Fruit fly (Drosophila melanogaster) whole organism, embryonic: ENCODE measurements around the gene CG8516.

Experiments used
- BEAF-32 ChIP-seq: fragments of 200-800 bp; sonication (Bioruptor generic); optimal IDR thresholded peaks from 3 replicates; lab custom pipeline; 2017; ENCODE audit warnings: missing biosample characterization, missing genetic modification characterization, mild to moderate bottlenecking, moderate library complexity, missing genetic modification reagents
- CG1024 ChIP-seq: fragments of 200-800 bp; sonication (Bioruptor generic); IDR thresholded peaks from 2 replicates; pipeline ENCODE4 v1.3.6; 2022; ENCODE audit warnings: missing biosample characterization, missing genetic modification characterization
- CG11247 ChIP-seq: fragments of 200-800 bp; sonication (Bioruptor generic); IDR thresholded peaks from 2 replicates; pipeline ENCODE4 v1.3.6; 2022; ENCODE audit warnings: missing biosample characterization, missing genetic modification characterization
- CG12155 ChIP-seq: fragments of 200-800 bp; sonication (Bioruptor generic); optimal IDR thresholded peaks from 3 replicates; lab custom pipeline; 2016; ENCODE audit warnings: missing biosample characterization, missing genetic modification characterization
- CG12391 ChIP-seq: fragments of 200-800 bp; sonication (Bioruptor generic); optimal IDR thresholded peaks from 3 replicates; lab custom pipeline; 2018; ENCODE audit warnings: missing biosample characterization, mild to moderate bottlenecking, missing genetic modification characterization, moderate library complexity
- CG12942 ChIP-seq: fragments of 200-800 bp; sonication (Bioruptor generic); optimal IDR thresholded peaks from 3 replicates; lab custom pipeline; 2016; ENCODE audit warnings: missing biosample characterization, missing genetic modification characterization
- CG14050 ChIP-seq: fragments of 200-800 bp; sonication (Bioruptor generic); IDR thresholded peaks from 3 replicates; pipeline ENCODE4 v1.3.6; 2022; ENCODE audit warnings: missing biosample characterization, missing genetic modification characterization
- CG1603 ChIP-seq: fragments of 200-800 bp; sonication (Bioruptor generic); optimal IDR thresholded peaks from 2 replicates; lab custom pipeline; 2019; ENCODE audit warnings: missing biosample characterization, mild to moderate bottlenecking, missing genetic modification characterization, moderate library complexity
- CG17359 ChIP-seq: fragments of 200-800 bp; sonication (Bioruptor generic); optimal IDR thresholded peaks from 3 replicates; lab custom pipeline; 2018; ENCODE audit warnings: missing biosample characterization, mild to moderate bottlenecking, missing genetic modification characterization, moderate library complexity
- CG17361 ChIP-seq: fragments of 200-800 bp; sonication (Bioruptor generic); IDR thresholded peaks from 3 replicates; pipeline ENCODE4 v1.3.6; 2022; ENCODE audit warnings: missing biosample characterization, missing genetic modification characterization
- CG2678 ChIP-seq: fragments of 200-800 bp; sonication (Bioruptor generic); optimal IDR thresholded peaks from 3 replicates; lab custom pipeline; 2019; ENCODE audit warnings: missing biosample characterization, mild to moderate bottlenecking, missing genetic modification characterization, moderate library complexity
- CG30403 ChIP-seq: fragments of 200-800 bp; sonication (Bioruptor generic); optimal IDR thresholded peaks from 3 replicates; lab custom pipeline; 2016; ENCODE audit warnings: missing biosample characterization, missing genetic modification characterization
- CG31441 ChIP-seq: fragments of 200-800 bp; sonication (Bioruptor generic); IDR thresholded peaks from 2 replicates; pipeline ENCODE4 v1.3.6; 2022; ENCODE audit warnings: missing biosample characterization, missing genetic modification characterization
- CG4404 ChIP-seq: fragments of 200-800 bp; sonication (Bioruptor generic); IDR thresholded peaks from 2 replicates; pipeline ENCODE4 v1.3.6; 2022; ENCODE audit warnings: missing biosample characterization, missing genetic modification characterization
- CG6272 ChIP-seq: fragments of 200-800 bp; sonication (Bioruptor generic); IDR thresholded peaks from 2 replicates; pipeline ENCODE4 v1.3.6; 2022; ENCODE audit warnings: missing biosample characterization, missing genetic modification characterization
- CG7357 ChIP-seq: fragments of 200-800 bp; sonication (Bioruptor generic); IDR thresholded peaks from 3 replicates; pipeline ENCODE4 v1.3.6; 2022; ENCODE audit warnings: missing biosample characterization, missing genetic modification characterization
- CG9609 ChIP-seq: fragments of 200-800 bp; sonication (Bioruptor generic); optimal IDR thresholded peaks from 3 replicates; lab custom pipeline; 2016; ENCODE audit warnings: missing biosample characterization, missing genetic modification characterization
- D19A ChIP-seq: fragments of 200-800 bp; optimal IDR thresholded peaks from 3 replicates; lab custom pipeline; 2019; ENCODE audit warnings: missing biosample characterization, mild to moderate bottlenecking, missing genetic modification characterization, moderate library complexity
- Deaf1 ChIP-seq: fragments of 200-800 bp; optimal IDR thresholded peaks from 3 replicates; lab custom pipeline; 2019; ENCODE audit warnings: missing biosample characterization, mild to moderate bottlenecking, missing genetic modification characterization, moderate library complexity
- Dfd ChIP-seq, 2 experiments: fragments of >200 bp; optimal IDR thresholded peaks; 2 replicates each; lab custom pipeline; 2017; ENCODE audit warnings: missing biosample characterization in 2 of 2, missing genetic modification characterization in 2 of 2
- E2f2 ChIP-seq: fragments of 200-800 bp; sonication (Bioruptor generic); IDR thresholded peaks from 2 replicates; pipeline ENCODE4 v1.3.6; 2022; ENCODE audit warnings: missing biosample characterization, missing genetic modification characterization
- Gsc ChIP-seq: fragments of 200-800 bp; sonication (Bioruptor generic); IDR thresholded peaks from 2 replicates; pipeline ENCODE4 v1.3.6; 2022; ENCODE audit warnings: missing biosample characterization, missing genetic modification characterization
- Hand ChIP-seq: fragments of 200-800 bp; sonication (Bioruptor generic); optimal IDR thresholded peaks from 2 replicates; lab custom pipeline; 2017; ENCODE audit warnings: mild to moderate bottlenecking, missing biosample characterization, missing genetic modification reagents, missing genetic modification characterization
- Max ChIP-seq: fragments of 200-800 bp; sonication (Bioruptor generic); optimal IDR thresholded peaks from 2 replicates; lab custom pipeline; 2016; ENCODE audit warnings: missing biosample characterization, mild to moderate bottlenecking, missing genetic modification characterization
- Med ChIP-seq: fragments of 200-800 bp; sonication (Bioruptor generic); peaks from one replicate; lab custom pipeline; 2016; ENCODE audit warnings: missing biosample characterization, missing genetic modification characterization, mild to moderate bottlenecking, inconsistent platforms, moderate library complexity
- Mrtf ChIP-seq: fragments of 200-800 bp; sonication (Bioruptor generic); IDR thresholded peaks from 3 replicates; pipeline ENCODE4 v1.3.6; 2022; ENCODE audit warnings: missing biosample characterization, missing genetic modification characterization
- NC2β ChIP-seq: fragments of 200-800 bp; sonication (Bioruptor generic); optimal IDR thresholded peaks from 2 replicates; lab custom pipeline; 2016; ENCODE audit warnings: missing biosample characterization, missing genetic modification characterization
- Tbp ChIP-seq: fragments of >200 bp; optimal IDR thresholded peaks from 2 replicates; lab custom pipeline; 2018; ENCODE audit warnings: missing biosample characterization, missing genetic modification characterization
- Trl ChIP-seq, 3 experiments: fragments of >200 bp in 2 of 3; fragments of 200-800 bp in 1 of 3; sonication (Bioruptor generic) in 1 of 3; optimal IDR thresholded peaks; 2 replicates in 1 of 3; 3 replicates in 2 of 3; lab custom pipeline; 2016 to 2017; ENCODE audit warnings: missing biosample characterization in 1 of 3, missing genetic modification characterization in 1 of 3
- Xrp1 ChIP-seq: fragments of 200-800 bp; sonication (Bioruptor generic); IDR thresholded peaks from 2 replicates; pipeline ENCODE4 v1.3.6; 2022; ENCODE audit warnings: missing biosample characterization, missing genetic modification characterization
- ac ChIP-seq: fragments of 200-800 bp; sonication (Bioruptor generic); optimal IDR thresholded peaks from 3 replicates; lab custom pipeline; 2017; ENCODE audit warnings: missing biosample characterization, mild to moderate bottlenecking, missing genetic modification characterization
- bcd ChIP-seq: fragments of 200-800 bp; sonication (Bioruptor generic); optimal IDR thresholded peaks from 2 replicates; lab custom pipeline; 2017; ENCODE audit warnings: missing biosample characterization, mild to moderate bottlenecking, missing genetic modification characterization
- caup ChIP-seq: fragments of 200-800 bp; sonication (Bioruptor generic); optimal IDR thresholded peaks from 3 replicates; lab custom pipeline; 2017; ENCODE audit warnings: missing biosample characterization, mild to moderate bottlenecking, missing genetic modification characterization, moderate library complexity; ENCODE audit not compliant: severe bottlenecking
- chif ChIP-seq, 2 experiments: fragments of 200-800 bp; sonication (Bioruptor generic); optimal IDR thresholded peaks; 3 replicates each; lab custom pipeline; 2016; ENCODE audit warnings: missing biosample characterization in 2 of 2, missing genetic modification characterization in 2 of 2
- disco-r ChIP-seq: fragments of 200-800 bp; sonication (Bioruptor generic); optimal IDR thresholded peaks from 2 replicates; lab custom pipeline; 2016; ENCODE audit warnings: missing biosample characterization, missing genetic modification characterization
- dm ChIP-seq: fragments of 200-800 bp; sonication (Bioruptor generic); optimal IDR thresholded peaks from 3 replicates; lab custom pipeline; 2016; ENCODE audit warnings: missing biosample characterization, missing genetic modification characterization
- emc ChIP-seq: fragments of 200-800 bp; sonication (Bioruptor generic); optimal IDR thresholded peaks from 2 replicates; lab custom pipeline; 2016; ENCODE audit warnings: missing biosample characterization, missing genetic modification characterization
- esg ChIP-seq: fragments of 200-800 bp; sonication (Bioruptor generic); conservative IDR thresholded peaks from 2 replicates; pipeline ENCODE4 v1.3.6; 2022; ENCODE audit warnings: missing biosample characterization, missing genetic modification characterization
- gce ChIP-seq: fragments of 200-800 bp; sonication (Bioruptor generic); IDR thresholded peaks from 3 replicates; pipeline ENCODE4 v1.3.6; 2022; ENCODE audit warnings: missing biosample characterization, missing genetic modification characterization
- hth ChIP-seq: fragments of >200 bp; optimal IDR thresholded peaks from 2 replicates; lab custom pipeline; 2017; ENCODE audit warnings: inconsistent platforms
- inv ChIP-seq: fragments of 200-800 bp; sonication (Bioruptor generic); IDR thresholded peaks from 2 replicates; pipeline ENCODE4 v1.3.6; 2022; ENCODE audit warnings: missing biosample characterization, missing genetic modification characterization; ENCODE audit not compliant: partially characterized antibody
- jumu ChIP-seq: fragments of 200-800 bp; sonication (Bioruptor generic); optimal IDR thresholded peaks from 3 replicates; lab custom pipeline; 2016; ENCODE audit warnings: missing biosample characterization, missing genetic modification characterization
- maf-S ChIP-seq: fragments of 200-800 bp; sonication (Bioruptor generic); optimal IDR thresholded peaks from 2 replicates; lab custom pipeline; 2016; ENCODE audit warnings: missing biosample characterization, missing genetic modification characterization
- salm ChIP-seq: fragments of 200-800 bp; sonication (Bioruptor generic); optimal IDR thresholded peaks from 2 replicates; lab custom pipeline; 2018; ENCODE audit warnings: missing biosample characterization, mild to moderate bottlenecking, missing genetic modification characterization
- so ChIP-seq: fragments of 200-800 bp; sonication (Bioruptor generic); IDR thresholded peaks from 3 replicates; pipeline ENCODE4 v1.3.6; 2022; ENCODE audit warnings: missing biosample characterization, missing genetic modification characterization
- tap ChIP-seq: fragments of 200-800 bp; optimal IDR thresholded peaks from 3 replicates; lab custom pipeline; 2019; ENCODE audit warnings: missing biosample characterization, mild to moderate bottlenecking, missing genetic modification characterization, moderate library complexity
- twi ChIP-seq: fragments of 200-800 bp; optimal IDR thresholded peaks from 2 replicates; lab custom pipeline; 2019; ENCODE audit warnings: missing biosample characterization, mild to moderate bottlenecking, missing genetic modification characterization, moderate library complexity
- unpg ChIP-seq: fragments of 200-800 bp; sonication (Bioruptor generic); optimal IDR thresholded peaks from 3 replicates; lab custom pipeline; 2018; ENCODE audit warnings: missing biosample characterization, mild to moderate bottlenecking, missing genetic modification characterization, moderate library complexity

Gene CG8516

DNA sequence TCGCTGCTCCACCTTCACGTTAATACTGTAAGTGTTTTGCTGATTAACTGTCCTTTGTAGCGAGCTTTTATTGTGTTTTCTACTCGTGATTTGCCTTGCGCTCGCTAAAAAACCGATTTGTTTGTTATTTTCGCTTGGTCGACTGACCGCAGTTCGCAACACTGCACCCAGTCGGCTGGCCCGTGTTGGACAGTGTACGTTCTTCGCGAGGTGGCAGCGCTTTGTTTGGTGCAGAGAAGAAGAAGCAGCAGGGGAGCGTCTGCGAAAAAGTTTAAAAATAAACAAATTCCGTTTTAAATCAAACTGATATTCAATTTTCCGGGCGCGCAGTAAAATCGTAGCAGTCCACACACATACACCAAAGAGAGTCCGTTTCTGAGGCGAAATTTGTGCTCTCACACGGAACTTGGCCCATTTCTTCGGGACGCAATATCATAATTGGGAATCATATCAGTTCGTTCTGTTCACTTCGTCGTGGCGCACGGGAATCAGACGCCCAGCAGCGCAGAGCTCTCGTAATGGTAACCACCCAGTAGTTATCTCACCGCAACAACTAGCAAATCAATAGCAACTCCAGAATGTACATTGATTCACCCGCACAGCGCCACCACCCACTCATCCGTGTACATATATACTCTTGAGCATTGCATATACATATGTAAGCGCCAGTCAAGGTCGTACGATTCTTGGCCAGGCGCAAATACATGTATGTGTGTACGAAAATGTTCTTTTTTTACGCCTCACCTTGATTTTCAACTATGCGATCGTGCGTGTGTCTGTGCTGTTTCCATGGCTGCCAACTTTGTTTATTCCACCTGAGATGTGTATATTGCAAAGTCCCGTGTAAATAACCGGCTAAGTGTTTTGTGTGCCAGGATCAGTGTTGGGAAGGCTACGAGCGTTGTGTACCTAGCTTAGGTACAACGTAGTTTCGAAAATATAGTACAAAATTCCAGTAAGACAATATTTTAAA is 25.2 kb upstream of the CG8516 start, which contains the start of gene Naa80 (continued):
- TF ChIP-seq maf-S (GFP tag; lab: Kevin White, UChicago), result peak; percentile 84
- peak; percentile 32 for TF ChIP-seq emc (GFP tag; lab: Kevin White, UChicago)
- TF ChIP-seq Gsc (GFP tag; lab: Robert Waterston, UW), result no peak
- TF ChIP-seq CG7357, result no peak
- peak; percentile 9 for TF ChIP-seq Tbp (GFP tag; lab: Kevin White, UChicago)
- peak; percentile 99 for TF ChIP-seq Med (GFP tag; lab: Kevin White, UChicago)
- 0 out of 2 replicates have a peak, but pooled peaks have one; percentile 11 for TF ChIP-seq CG4404 (GFP tag; lab: Robert Waterston, UW)
- no peak for TF ChIP-seq Mrtf
- 0 out of 3 replicates have a peak, but pooled peaks have one; percentile 10 for TF ChIP-seq CG17361 (GFP tag; lab: Robert Waterston, UW)
- peak; percentile 5 for TF ChIP-seq twi (tag; lab: Kevin White, UChicago)
- TF ChIP-seq CG2678 (tag; lab: Kevin White, UChicago), result no peak
- no peak for TF ChIP-seq ac (GFP tag; lab: Kevin White, UChicago)
- peak; percentile 69 for TF ChIP-seq CG12942
- TF ChIP-seq CG14050 (GFP tag; lab: Robert Waterston, UW), result no peak; the same call in 2 of the 3 replicates
- TF ChIP-seq CG9609 (GFP tag; lab: Kevin White, UChicago), result peak; percentile 78
- TF ChIP-seq bcd, result peak; percentile 58
- TF ChIP-seq Trl (optimal IDR thresholded peaks at IDR 0.05; lab: Kevin White, UChicago), result no peak
- peak; percentile 83 for TF ChIP-seq Trl (GFP tag; optimal IDR thresholded peaks at IDR 0.05; lab: Kevin White, UChicago)
- TF ChIP-seq esg (GFP tag; lab: Robert Waterston, UW), result no peak
- TF ChIP-seq so (GFP tag; lab: Robert Waterston, UW), result no peak
- TF ChIP-seq Dfd (GFP tag; optimal IDR thresholded peaks at IDR 0.05; lab: Kevin White, UChicago), result no peak
- TF ChIP-seq D19A, result peak; percentile 25
- TF ChIP-seq Max (GFP tag; lab: Kevin White, UChicago), result peak; percentile 57
- TF ChIP-seq BEAF-32 (GFP tag; lab: Kevin White, UChicago), result peak; percentile 56
- no peak for TF ChIP-seq hth
- TF ChIP-seq inv (GFP tag; lab: Robert Waterston, UW), result peak; percentile 28; the same call in 1 of the 2 replicates
- TF ChIP-seq tap (tag; lab: Kevin White, UChicago), result no peak
- TF ChIP-seq CG6272 (GFP tag; lab: Robert Waterston, UW), result no peak
- peak; percentile 38 for TF ChIP-seq CG12391 (tag; lab: Kevin White, UChicago)
- TF ChIP-seq CG31441 (GFP tag; lab: Robert Waterston, UW), result no peak; the same call in 1 of the 2 replicates
- TF ChIP-seq NC2β, result peak; percentile 31
- peak; percentile 48; the same call in 1 of the 2 replicates for TF ChIP-seq CG1024
- TF ChIP-seq Hand, result no peak
- TF ChIP-seq CG11247, result peak; percentile 79
- peak; percentile 26 for TF ChIP-seq CG17359
- TF ChIP-seq CG12155 (GFP tag; lab: Kevin White, UChicago), result peak; percentile 74
- TF ChIP-seq jumu (GFP tag; lab: Kevin White, UChicago), result peak; percentile 89
- peak; percentile 84 for TF ChIP-seq CG1603 (tag; lab: Kevin White, UChicago)
- TF ChIP-seq chif (GFP tag; optimal IDR thresholded peaks at IDR 0.05; lab: Kevin White, UChicago), result peak; percentile 12 to 72
- TF ChIP-seq unpg (GFP tag; lab: Kevin White, UChicago), result peak; percentile 37
- no peak for TF ChIP-seq salm (tag; lab: Kevin White, UChicago)
- peak; percentile 58 for TF ChIP-seq CG30403 (GFP tag; lab: Kevin White, UChicago)
- no peak for TF ChIP-seq gce (GFP tag; lab: Robert Waterston, UW)
- TF ChIP-seq caup (GFP tag; lab: Kevin White, UChicago), result peak; percentile 76
- TF ChIP-seq dm (GFP tag; lab: Kevin White, UChicago), result peak; percentile 67
- TF ChIP-seq Xrp1 (GFP tag; lab: Robert Waterston, UW), result peak; percentile 59; the same call in 1 of the 2 replicates
- peak; percentile 84 for TF ChIP-seq E2f2 (GFP tag; lab: Robert Waterston, UW)
- peak; percentile 7 for TF ChIP-seq disco-r (GFP tag; lab: Kevin White, UChicago)
- TF ChIP-seq Deaf1 (tag; lab: Kevin White, UChicago), result peak; percentile 53
